Fruit fly (Drosophila melanogaster) Kc167 (cell line): ENCODE measurements around the gene Ank.

Experiments
- Myc ChIP-seq: fragments of >200 bp; optimal IDR thresholded peaks from 2 replicates; lab custom pipeline; 2017; ENCODE audit warnings: missing external identifiers
- Sin3A ChIP-seq: fragments of >200 bp; optimal IDR thresholded peaks from 2 replicates; lab custom pipeline; 2018; ENCODE audit warnings: missing external identifiers
- h ChIP-seq: fragments of >200 bp; optimal IDR thresholded peaks from 3 replicates; lab custom pipeline; 2018; ENCODE audit warnings: missing external identifiers
- insv ChIP-seq: fragments of >200 bp; optimal IDR thresholded peaks from 3 replicates; lab custom pipeline; 2018; ENCODE audit warnings: missing external identifiers
- psq ChIP-seq: fragments of >200 bp; optimal IDR thresholded peaks from 2 replicates; lab custom pipeline; 2017; ENCODE audit warnings: missing external identifiers
- ttk ChIP-seq: sonication (Bioruptor generic); optimal IDR thresholded peaks from 2 replicates; lab custom pipeline; 2017; ENCODE audit warnings: missing external identifiers

The Ank gene

dm6 chr4:128884-129457, 678 bp downstream of the Ank start:
- TF ChIP-seq Myc (lab: Kevin White, UChicago): no peak
- no peak for TF ChIP-seq ttk
- TF ChIP-seq psq (lab: Kevin White, UChicago): no peak
- TF ChIP-seq h (lab: Kevin White, UChicago): no peak
- no peak for TF ChIP-seq Sin3A (lab: Kevin White, UChicago)
- TF ChIP-seq insv (lab: Kevin White, UChicago): no peak

DNA sequence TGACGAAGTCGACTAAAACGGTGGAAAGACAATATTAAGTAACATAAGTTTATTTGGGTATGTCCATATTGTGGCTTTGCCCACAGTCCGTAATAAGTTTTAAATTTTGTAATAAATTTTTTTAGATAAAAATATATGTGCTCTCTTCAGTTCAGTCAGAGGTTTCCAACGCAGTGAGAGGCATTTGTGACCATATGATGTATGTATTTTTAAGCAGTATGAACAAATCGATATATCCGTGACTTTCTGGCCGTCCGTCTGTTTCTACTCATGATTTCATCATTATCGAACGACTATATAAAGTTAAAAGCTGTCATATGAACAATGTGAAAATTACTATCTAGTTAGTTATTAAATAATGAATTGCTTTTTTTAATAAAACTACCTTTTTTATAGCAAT, 27.5 kb downstream of the Ank start:
- TF ChIP-seq psq (lab: Kevin White, UChicago) (no peak), insv (lab: Kevin White, UChicago) (no peak), Myc (lab: Kevin White, UChicago) (no peak), Sin3A (lab: Kevin White, UChicago) (no peak), h (lab: Kevin White, UChicago) (no peak)

- TF ChIP-seq h (lab: Kevin White, UChicago) (no peak), ttk (no peak), insv (lab: Kevin White, UChicago) (no peak)
Measured at dm6 chr4:92000-92399, 37.6 kb downstream of the Ank start.

- TF ChIP-seq Sin3A (lab: Kevin White, UChicago): no peak
- TF ChIP-seq psq (lab: Kevin White, UChicago): no peak
- TF ChIP-seq insv (lab: Kevin White, UChicago): no peak
- no peak for TF ChIP-seq ttk
- no peak for TF ChIP-seq h (lab: Kevin White, UChicago)
- no peak for TF ChIP-seq Myc (lab: Kevin White, UChicago)
Measured at dm6 chr4:89709-90108, 39.9 kb downstream of the Ank start.

dm6 chr4:87278-87677, 42.4 kb downstream of the Ank start:
- TF ChIP-seq h (lab: Kevin White, UChicago) (no peak), ttk (no peak), Sin3A (lab: Kevin White, UChicago) (no peak), Myc (lab: Kevin White, UChicago) (no peak), insv (lab: Kevin White, UChicago) (no peak), psq (lab: Kevin White, UChicago) (no peak)

DNA sequence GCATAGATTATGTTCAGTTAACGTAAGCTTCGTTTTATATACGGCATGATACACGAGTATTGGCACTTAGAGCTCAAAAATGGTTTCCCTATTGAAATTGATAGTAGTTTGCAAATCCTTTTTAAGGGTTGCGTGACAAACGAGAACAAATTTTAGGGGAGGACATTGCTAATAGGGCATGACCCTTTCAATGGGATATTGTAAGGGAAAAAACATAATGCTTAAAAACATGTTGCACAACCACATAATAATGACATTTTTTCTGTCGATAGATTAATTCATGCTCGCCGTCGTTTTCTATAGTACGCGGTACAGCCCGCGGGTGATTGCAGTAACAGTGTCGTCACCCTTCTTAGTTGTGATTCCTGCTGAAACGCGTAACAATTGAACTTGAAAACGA, 44.8 kb downstream of the Ank start:
- TF ChIP-seq h (lab: Kevin White, UChicago) (no peak), psq (lab: Kevin White, UChicago) (no peak), Sin3A (lab: Kevin White, UChicago) (no peak), ttk (no peak), Myc (lab: Kevin White, UChicago) (no peak), insv (lab: Kevin White, UChicago) (no peak)

- TF ChIP-seq psq (lab: Kevin White, UChicago) (no peak), h (lab: Kevin White, UChicago) (no peak), Myc (lab: Kevin White, UChicago) (no peak), Sin3A (lab: Kevin White, UChicago) (no peak), insv (lab: Kevin White, UChicago) (no peak), ttk (no peak)
Measured at dm6 chr4:76157-76556, 53.5 kb downstream of the Ank start.

DNA sequence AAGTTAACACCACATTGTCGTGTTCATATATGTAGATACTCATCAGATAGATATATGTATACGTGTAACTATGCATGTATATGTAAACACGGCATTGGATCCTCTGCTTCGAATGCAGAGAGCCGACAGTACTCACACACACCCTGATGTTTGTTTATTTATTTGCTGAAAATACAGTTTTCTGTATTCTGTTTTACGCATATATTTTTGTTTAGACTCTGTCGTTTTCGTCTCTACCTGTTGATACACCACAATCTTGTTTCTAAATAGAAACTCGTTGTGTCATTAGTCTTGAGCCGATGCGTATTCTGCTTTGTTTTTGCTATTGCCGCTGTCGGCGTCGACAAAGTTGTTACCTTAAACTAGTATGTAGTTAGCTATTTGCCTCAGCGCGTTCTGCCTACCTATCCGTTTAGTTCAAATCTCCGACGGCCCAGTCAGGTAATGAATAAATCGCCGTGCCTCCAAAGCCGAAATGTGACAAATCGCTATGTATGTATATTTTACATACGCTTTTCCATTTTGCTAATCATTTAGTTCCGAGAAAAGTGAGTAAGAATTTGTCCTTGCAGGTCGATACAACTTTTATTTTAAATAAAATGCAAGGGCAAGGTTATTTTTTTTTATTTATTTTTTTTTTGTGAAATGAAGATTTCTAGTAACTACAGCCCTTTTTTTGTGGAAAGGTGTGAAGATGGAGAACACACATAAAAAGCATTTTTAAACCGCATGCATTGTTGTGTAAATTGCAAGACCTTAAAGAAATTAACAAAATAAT, 59.3 kb downstream of the Ank start:
- TF ChIP-seq Sin3A (lab: Kevin White, UChicago): no peak
- no peak for TF ChIP-seq psq (lab: Kevin White, UChicago)
- no peak for TF ChIP-seq Myc (lab: Kevin White, UChicago)
- no peak for TF ChIP-seq h (lab: Kevin White, UChicago)
- no peak for TF ChIP-seq insv (lab: Kevin White, UChicago)
- TF ChIP-seq ttk: no peak

- TF ChIP-seq h (lab: Kevin White, UChicago): no peak
- TF ChIP-seq Sin3A (lab: Kevin White, UChicago): no peak
- TF ChIP-seq insv (lab: Kevin White, UChicago): no peak
- TF ChIP-seq psq (lab: Kevin White, UChicago): no peak
- TF ChIP-seq ttk: no peak
- TF ChIP-seq Myc (lab: Kevin White, UChicago): no peak
Measured at dm6 chr4:68949-69742, 60.5 kb downstream of the Ank start, which contains the start of gene pan. Gene pan, plus strand, starts transcription at chr4:69326.

- no peak for TF ChIP-seq Sin3A (lab: Kevin White, UChicago)
- no peak for TF ChIP-seq h (lab: Kevin White, UChicago)
- TF ChIP-seq insv (lab: Kevin White, UChicago): no peak
- no peak for TF ChIP-seq ttk
- no peak for TF ChIP-seq psq (lab: Kevin White, UChicago)
- TF ChIP-seq Myc (lab: Kevin White, UChicago): no peak
Measured at dm6 chr4:68184-68948, 61.3 kb downstream of the Ank start.
